Worm (Caenorhabditis elegans) whole organism, mixed stage, embryonic: ENCODE results near the gene Y55D5A.4.

ENCODE experiments used
- ceh-43 ChIP-seq: fragments of 200-800 bp; sonication (Bioruptor generic); optimal IDR thresholded peaks from 2 replicates; lab custom pipeline; 2018; ENCODE audit warnings: mild to moderate bottlenecking, missing genetic modification characterization, moderate library complexity, missing compliant biosample characterization
- mls-2 ChIP-seq: sonication (generic microtip); optimal IDR thresholded peaks from 2 replicates; lab custom pipeline; 2016; ENCODE audit warnings: mild to moderate bottlenecking, missing genetic modification characterization, moderate library complexity, missing compliant biosample characterization
- nhr-12 ChIP-seq: fragments of 150-350 bp; optimal IDR thresholded peaks from 2 replicates; lab custom pipeline; 2014; ENCODE audit warnings: missing biosample characterization, missing genetic modification characterization
- nhr-237 ChIP-seq: fragments of 150-350 bp; optimal IDR thresholded peaks from 2 replicates; lab custom pipeline; 2014; ENCODE audit warnings: missing biosample characterization, missing genetic modification characterization
- sptf-1 ChIP-seq: sonication (generic microtip); optimal IDR thresholded peaks from 2 replicates; lab custom pipeline; 2017; ENCODE audit warnings: mild to moderate bottlenecking, missing genetic modification characterization, moderate library complexity, missing compliant biosample characterization

ce11 chrIII:2972977-2973376 is 16.9 kb downstream of the Y55D5A.4 start:
- TF ChIP-seq sptf-1 (tag; lab: Kevin White, UChicago), result no peak
- TF ChIP-seq mls-2 (tag; lab: Kevin White, UChicago), result no peak
- TF ChIP-seq ceh-43, result no peak
- TF ChIP-seq nhr-237 (tag; lab: Kevin White, UChicago), result no peak
- no peak for TF ChIP-seq nhr-12 (tag; lab: Kevin White, UChicago)
